Worm (Caenorhabditis elegans) whole organism, L4 larva: Measurements from ENCODE around the gene dao-6.
A peak's percentile ranks its signal among the peaks of the same experiment; 100 is the strongest.

Experiments
- F10B5.3 ChIP-seq: sonication (generic microtip); optimal IDR thresholded peaks from 2 replicates; lab custom pipeline; 2016; ENCODE audit warnings: mild to moderate bottlenecking, missing genetic modification characterization, missing compliant biosample characterization
- F49E8.2 ChIP-seq: sonication (generic microtip); optimal IDR thresholded peaks from 2 replicates; lab custom pipeline; 2016; ENCODE audit warnings: missing compliant biosample characterization, mild to moderate bottlenecking, missing genetic modification characterization, borderline replicate concordance
- Y75B8A.6 ChIP-seq: fragments of 200-800 bp; sonication (Bioruptor generic); IDR thresholded peaks from 2 replicates; pipeline ENCODE4 v1.3.6; 2022; ENCODE audit warnings: missing genetic modification reagents, missing genetic modification characterization, missing compliant biosample characterization
- ZK546.5 ChIP-seq, 2 experiments: sonication (generic microtip); optimal IDR thresholded peaks; 2 replicates each; lab custom pipeline; 2017; ENCODE audit warnings: missing biosample characterization in 2 of 2, missing genetic modification characterization in 2 of 2
- aha-1 ChIP-seq: fragments of 150-350 bp; peaks from one replicate; lab custom pipeline; 2014; ENCODE audit warnings: missing biosample characterization, missing genetic modification characterization
- attf-4 ChIP-seq: sonication (generic microtip); optimal IDR thresholded peaks from 3 replicates; lab custom pipeline; 2017; ENCODE audit warnings: missing biosample characterization, missing genetic modification characterization
- ceh-44 ChIP-seq: fragments of 200-800 bp; sonication (Bioruptor generic); IDR thresholded peaks from 2 replicates; pipeline ENCODE4 v1.3.6; 2022; ENCODE audit warnings: missing genetic modification reagents, missing genetic modification characterization, missing compliant biosample characterization
- ctbp-1 ChIP-seq: fragments of 200-800 bp; sonication (Bioruptor generic); IDR thresholded peaks from 2 replicates; pipeline ENCODE4 v1.3.6; 2022; ENCODE audit warnings: missing genetic modification reagents, missing genetic modification characterization, missing compliant biosample characterization
- daf-12 ChIP-seq: fragments of 150-350 bp; optimal IDR thresholded peaks from 2 replicates; lab custom pipeline; 2014; ENCODE audit warnings: missing biosample characterization, missing genetic modification reagents, missing genetic modification characterization
- daf-16 ChIP-seq, 3 experiments: sonication (generic microtip); optimal IDR thresholded peaks; 2 replicates each; lab custom pipeline; 2016 to 2017; ENCODE audit warnings: missing genetic modification characterization in 3 of 3, missing genetic modification reagents in 3 of 3, mild to moderate bottlenecking in 2 of 3, missing compliant biosample characterization in 2 of 3, missing biosample characterization in 1 of 3, moderate library complexity in 1 of 3
- daf-19 ChIP-seq: fragments of 200-800 bp; sonication (Bioruptor generic); conservative IDR thresholded peaks from 2 replicates; pipeline ENCODE4 v1.3.6; 2022; ENCODE audit warnings: missing genetic modification characterization, missing compliant biosample characterization
- daf-8 ChIP-seq: fragments of 200-800 bp; sonication (Bioruptor generic); IDR thresholded peaks from 2 replicates; pipeline ENCODE4 v1.3.6; 2022; ENCODE audit warnings: missing genetic modification characterization, missing compliant biosample characterization
- dmd-6 ChIP-seq: fragments of 200-800 bp; sonication (Bioruptor generic); IDR thresholded peaks from 2 replicates; pipeline ENCODE4 v1.3.6; 2022; ENCODE audit warnings: missing genetic modification reagents, missing genetic modification characterization, missing compliant biosample characterization
- dmd-8 ChIP-seq: fragments of 200-800 bp; sonication (Bioruptor generic); IDR thresholded peaks from 2 replicates; pipeline ENCODE4 v1.3.6; 2022; ENCODE audit warnings: missing genetic modification characterization, missing compliant biosample characterization
- dpl-1 ChIP-seq: fragments of 150-350 bp; optimal IDR thresholded peaks from 2 replicates; lab custom pipeline; 2014; ENCODE audit warnings: missing biosample characterization, missing genetic modification reagents, missing genetic modification characterization
- egl-27 ChIP-seq: sonication (generic microtip); optimal IDR thresholded peaks from 3 replicates; lab custom pipeline; 2017; ENCODE audit warnings: missing biosample characterization, missing genetic modification reagents, missing genetic modification characterization
- fos-1 ChIP-seq: fragments of 150-350 bp; optimal IDR thresholded peaks from 2 replicates; lab custom pipeline; 2014; ENCODE audit warnings: missing biosample characterization, missing genetic modification characterization
- gei-8 ChIP-seq: fragments of 200-800 bp; sonication (Bioruptor generic); optimal IDR thresholded peaks from 2 replicates; lab custom pipeline; 2018; ENCODE audit warnings: mild to moderate bottlenecking, missing genetic modification characterization, missing compliant biosample characterization
- hlh-11 ChIP-seq: fragments of 200-800 bp; sonication (Bioruptor generic); optimal IDR thresholded peaks from 2 replicates; lab custom pipeline; 2018; ENCODE audit warnings: mild to moderate bottlenecking, missing genetic modification characterization, missing compliant biosample characterization
- hlh-30 ChIP-seq: sonication (generic microtip); optimal IDR thresholded peaks from 2 replicates; lab custom pipeline; 2017; ENCODE audit warnings: antibody characterized with exemption, mild to moderate bottlenecking, missing genetic modification characterization, missing compliant biosample characterization; ENCODE audit not compliant: insufficient read depth
- lin-1 ChIP-seq: fragments of 200-800 bp; sonication (Bioruptor generic); IDR thresholded peaks from 2 replicates; pipeline ENCODE4 v1.3.6; 2022; ENCODE audit warnings: missing genetic modification reagents, missing genetic modification characterization, missing compliant biosample characterization
- lsy-2 ChIP-seq, 2 experiments: fragments of 150-350 bp in 1 of 2; sonication (generic microtip) in 1 of 2; optimal IDR thresholded peaks; 2 replicates each; lab custom pipeline; 2014 to 2017; ENCODE audit warnings: missing biosample characterization in 2 of 2, missing genetic modification characterization in 2 of 2
- mdl-1 ChIP-seq, 2 experiments: fragments of 150-350 bp in 1 of 2; sonication (generic microtip) in 1 of 2; optimal IDR thresholded peaks; 2 replicates each; lab custom pipeline; 2014 to 2017; ENCODE audit warnings: missing biosample characterization in 2 of 2, missing genetic modification characterization in 2 of 2
- mep-1 ChIP-seq: fragments of 150-350 bp; sonication (generic microtip); optimal IDR thresholded peaks from 3 replicates; lab custom pipeline; 2014; ENCODE audit warnings: missing biosample characterization, missing genetic modification characterization
- mes-2 ChIP-seq: sonication (generic microtip); optimal IDR thresholded peaks from 2 replicates; lab custom pipeline; 2016; ENCODE audit warnings: missing genotype, mild to moderate bottlenecking, missing genetic modification characterization, missing compliant biosample characterization; ENCODE audit not compliant: poor library complexity, severe bottlenecking
- mxl-3 ChIP-seq: fragments of 200-800 bp; sonication (Bioruptor generic); optimal IDR thresholded peaks from 2 replicates; lab custom pipeline; 2018; ENCODE audit warnings: mild to moderate bottlenecking, missing genetic modification characterization, missing compliant biosample characterization
- nhr-11 ChIP-seq: fragments of 150-350 bp; optimal IDR thresholded peaks from 2 replicates; lab custom pipeline; 2014; ENCODE audit warnings: missing biosample characterization, missing genetic modification characterization
- nhr-111 ChIP-seq: fragments of 200-800 bp; sonication (Bioruptor generic); optimal IDR thresholded peaks from 2 replicates; lab custom pipeline; 2018; ENCODE audit warnings: mild to moderate bottlenecking, missing genetic modification characterization, missing compliant biosample characterization
- nhr-25 ChIP-seq: sonication (generic microtip); optimal IDR thresholded peaks from 2 replicates; lab custom pipeline; 2017; ENCODE audit warnings: missing genetic modification characterization, mild to moderate bottlenecking, missing compliant biosample characterization, antibody characterized with exemption, moderate library complexity, borderline replicate concordance; ENCODE audit not compliant: insufficient read depth
- nhr-42 ChIP-seq: fragments of 200-800 bp; sonication (Bioruptor generic); IDR thresholded peaks from 2 replicates; pipeline ENCODE4 v1.3.6; 2022; ENCODE audit warnings: missing genetic modification characterization, missing compliant biosample characterization
- nhr-48 ChIP-seq: sonication (generic microtip); optimal IDR thresholded peaks from 2 replicates; lab custom pipeline; 2016; ENCODE audit warnings: mild to moderate bottlenecking, missing genetic modification characterization, missing compliant biosample characterization
- pha-4 ChIP-seq, 2 experiments: fragments of 150-350 bp in 1 of 2; fragments of 200-800 bp in 1 of 2; sonication (Bioruptor generic) in 1 of 2; IDR thresholded peaks in 1 of 2; optimal IDR thresholded peaks in 1 of 2; 2 replicates each; pipeline versions ENCODE4 v1.3.6 to Lab custom; 2014 to 2022; ENCODE audit warnings: missing genetic modification characterization in 2 of 2, missing genetic modification reagents in 2 of 2, missing biosample characterization in 1 of 2, missing compliant biosample characterization in 1 of 2
- pqm-1 ChIP-seq: sonication (generic microtip); optimal IDR thresholded peaks from 2 replicates; lab custom pipeline; 2017; ENCODE audit warnings: missing biosample characterization, missing genetic modification characterization
- rbr-2 ChIP-seq: sonication (generic microtip); optimal IDR thresholded peaks from 2 replicates; lab custom pipeline; 2016; ENCODE audit warnings: missing genotype, missing genetic modification characterization, missing compliant biosample characterization
- set-16 ChIP-seq: fragments of 200-800 bp; sonication (Bioruptor generic); IDR thresholded peaks from 2 replicates; pipeline ENCODE4 v1.3.6; 2022; ENCODE audit warnings: missing genetic modification reagents, missing genetic modification characterization, missing compliant biosample characterization
- snpc-1.2 ChIP-seq: fragments of 200-800 bp; sonication (Bioruptor generic); IDR thresholded peaks from 2 replicates; pipeline ENCODE4 v1.3.6; 2022; ENCODE audit warnings: missing genetic modification reagents, missing genetic modification characterization, missing compliant biosample characterization
- spr-3 ChIP-seq: fragments of 200-800 bp; sonication (Bioruptor generic); optimal IDR thresholded peaks from 2 replicates; lab custom pipeline; 2018; ENCODE audit warnings: mild to moderate bottlenecking, missing genetic modification characterization, missing compliant biosample characterization
- unc-39 ChIP-seq: sonication (generic microtip); optimal IDR thresholded peaks from 2 replicates; lab custom pipeline; 2017; ENCODE audit warnings: missing biosample characterization, missing genetic modification characterization
- unc-62 ChIP-seq, 3 experiments: fragments of 150-350 bp in 1 of 3; sonication (generic microtip); optimal IDR thresholded peaks in 2 of 3; peaks in 1 of 3; 1 replicate in 1 of 3; 2 replicates in 2 of 3; lab custom pipeline; 2014 to 2017; ENCODE audit warnings: missing biosample characterization in 3 of 3, missing genetic modification characterization in 3 of 3, missing genetic modification reagents in 3 of 3, missing genotype in 1 of 3
- vab-7 ChIP-seq: fragments of 200-800 bp; sonication (Bioruptor generic); IDR thresholded peaks from 2 replicates; pipeline ENCODE4 v1.3.6; 2022; ENCODE audit warnings: missing genetic modification reagents, missing genetic modification characterization, missing compliant biosample characterization
- zag-1 ChIP-seq: fragments of 150-350 bp; optimal IDR thresholded peaks from 2 replicates; lab custom pipeline; 2014; ENCODE audit warnings: missing biosample characterization, missing genetic modification characterization
- zfp-3 ChIP-seq: fragments of 200-800 bp; sonication (Bioruptor generic); conservative IDR thresholded peaks from 2 replicates; pipeline ENCODE4 v1.3.6; 2022; ENCODE audit warnings: missing genetic modification reagents, missing genetic modification characterization, missing compliant biosample characterization
- zip-11 ChIP-seq: fragments of 200-800 bp; sonication (Bioruptor generic); IDR thresholded peaks from 2 replicates; pipeline ENCODE4 v1.3.6; 2022; ENCODE audit warnings: missing genetic modification characterization, missing compliant biosample characterization
- ztf-11 ChIP-seq: fragments of 150-350 bp; optimal IDR thresholded peaks from 2 replicates; lab custom pipeline; 2014; ENCODE audit warnings: missing biosample characterization, missing genetic modification characterization
- ztf-7 ChIP-seq: fragments of 150-350 bp; optimal IDR thresholded peaks from 2 replicates; lab custom pipeline; 2014; ENCODE audit warnings: missing biosample characterization, missing genetic modification characterization

The dao-6 gene

ce11 chrIII:9703747-9704605 is 32.0 kb downstream of the dao-6 start (continued):
- TF ChIP-seq egl-27 (tag; lab: Kevin White, UChicago) (no peak), nhr-111 (GFP tag; lab: Kevin White, UChicago) (no peak), ctbp-1 (peak; percentile 64; the same call in 1 of the 2 replicates), nhr-42 (GFP tag; lab: Robert Waterston, UW) (no peak), fos-1 (no peak), zip-11 (no peak)

- TF ChIP-seq dmd-8 (no peak), zag-1 (tag; lab: Kevin White, UChicago) (no peak), nhr-11 (tag; lab: Kevin White, UChicago) (no peak), hlh-11 (tag; lab: Kevin White, UChicago) (peak; percentile 48), dmd-6 (GFP tag; lab: Robert Waterston, UW) (peak; percentile 17; the same call in 1 of the 2 replicates), F49E8.2 (tag; lab: Kevin White, UChicago) (no peak), mxl-3 (GFP tag; lab: Kevin White, UChicago) (no peak), nhr-25 (tag; lab: Kevin White, UChicago) (peak; percentile 31), snpc-1.2 (GFP tag; lab: Robert Waterston, UW) (no peak), dpl-1 (GFP tag; lab: Kevin White, UChicago) (no peak), nhr-48 (tag; lab: Kevin White, UChicago) (no peak), attf-4 (tag; lab: Kevin White, UChicago) (no peak), mdl-1 (tag; optimal IDR thresholded peaks at IDR 0.05; lab: Kevin White, UChicago) (peak in 1 of 2 experiments; percentile 67), nhr-111 (GFP tag; lab: Kevin White, UChicago) (no peak), Y75B8A.6 (GFP tag; lab: Robert Waterston, UW) (no peak), daf-12 (tag; lab: Kevin White, UChicago) (no peak), daf-19 (GFP tag; lab: Robert Waterston, UW) (no peak), vab-7 (GFP tag; lab: Robert Waterston, UW) (no peak), daf-16 (GFP tag; optimal IDR thresholded peaks at IDR 0.05; lab: Kevin White, UChicago) (no peak), daf-16 (tag; optimal IDR thresholded peaks at IDR 0.05; lab: Kevin White, UChicago) (peak; percentile 20), set-16 (peak; percentile 27; the same call in 1 of the 2 replicates), ceh-44 (GFP tag; lab: Robert Waterston, UW) (no peak), daf-8 (GFP tag; lab: Robert Waterston, UW) (no peak), ztf-11 (tag; lab: Kevin White, UChicago) (no peak), gei-8 (GFP tag; lab: Kevin White, UChicago) (no peak), ztf-7 (tag; lab: Kevin White, UChicago) (no peak), spr-3 (GFP tag; lab: Kevin White, UChicago) (no peak), pha-4 (GFP tag; IDR thresholded peaks at IDR 0.05; lab: Robert Waterston, UW) (no peak), pha-4 (tag; optimal IDR thresholded peaks at IDR 0.05; lab: Kevin White, UChicago) (no peak), hlh-30 (peak; percentile 48), lin-1 (GFP tag; lab: Robert Waterston, UW) (no peak), mes-2 (peak; percentile 24), ZK546.5 (tag; optimal IDR thresholded peaks at IDR 0.05; lab: Kevin White, UChicago) (no peak), aha-1 (tag; lab: Kevin White, UChicago) (peak; percentile 72), F10B5.3 (tag; lab: Kevin White, UChicago) (no peak), rbr-2 (tag; lab: Kevin White, UChicago) (peak; percentile 3), zfp-3 (GFP tag; lab: Robert Waterston, UW) (no peak), lsy-2 (tag; optimal IDR thresholded peaks at IDR 0.05; lab: Kevin White, UChicago) (peak in 1 of 2 experiments; percentile 6), mep-1 (tag; lab: Kevin White, UChicago) (peak; percentile 23), unc-62 (GFP tag; optimal IDR thresholded peaks at IDR 0.05 in 1 of 2; lab: Kevin White, UChicago) (peak in 1 of 2 experiments; percentile 38), unc-62 (tag; optimal IDR thresholded peaks at IDR 0.05; lab: Kevin White, UChicago) (no peak), unc-39 (tag; lab: Kevin White, UChicago) (no peak), pqm-1 (tag; lab: Kevin White, UChicago) (no peak)
Measured at ce11 chrIII:9702665-9703252, 33.2 kb downstream of the dao-6 start.
